Fruit fly (Drosophila melanogaster) Kc167 (cell line): ENCODE results near the gene RanBP3.

Experiments used
- h ChIP-seq: fragments of >200 bp; optimal IDR thresholded peaks from 3 replicates; lab custom pipeline; 2018; ENCODE audit warnings: missing external identifiers
- psq ChIP-seq: fragments of >200 bp; optimal IDR thresholded peaks from 2 replicates; lab custom pipeline; 2017; ENCODE audit warnings: missing external identifiers
- ttk ChIP-seq: sonication (Bioruptor generic); optimal IDR thresholded peaks from 2 replicates; lab custom pipeline; 2017; ENCODE audit warnings: missing external identifiers

DNA sequence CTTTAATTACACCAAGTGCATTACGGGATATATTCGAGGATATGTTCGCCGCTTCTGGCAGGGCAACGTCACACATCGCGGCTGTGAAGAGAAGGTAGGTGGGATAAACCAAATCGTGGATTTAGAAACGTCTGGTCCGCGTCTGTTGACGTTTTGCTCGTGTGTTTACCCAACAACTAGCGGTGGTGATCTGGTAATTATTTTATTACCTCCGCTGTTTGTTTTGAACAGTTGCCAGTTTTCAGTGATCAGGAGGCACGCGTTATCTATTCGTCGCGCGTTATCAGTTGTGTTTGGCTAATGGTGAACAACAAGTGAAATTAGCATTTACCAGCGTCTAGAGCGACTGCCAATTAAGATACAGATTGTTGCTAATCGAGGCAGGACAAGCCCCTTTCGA is 23.6 kb downstream of the RanBP3 start:
- no peak for TF ChIP-seq psq
- TF ChIP-seq h (lab: Kevin White, UChicago): no peak
- TF ChIP-seq ttk: no peak
